Worm (Caenorhabditis elegans) whole organism, mixed stage, embryonic: ENCODE data around the gene hsp-3.

Source experiments
- blmp-1 ChIP-seq: fragments of 150-350 bp; optimal IDR thresholded peaks from 2 replicates; lab custom pipeline; 2014; ENCODE audit warnings: missing biosample characterization, missing genetic modification characterization
- ceh-43 ChIP-seq: fragments of 200-800 bp; sonication (Bioruptor generic); optimal IDR thresholded peaks from 2 replicates; lab custom pipeline; 2018; ENCODE audit warnings: mild to moderate bottlenecking, missing genetic modification characterization, moderate library complexity, missing compliant biosample characterization
- elt-1 ChIP-seq: sonication (generic microtip); optimal IDR thresholded peaks from 2 replicates; lab custom pipeline; 2017; ENCODE audit warnings: missing genetic modification characterization, mild to moderate bottlenecking, missing compliant biosample characterization, antibody characterized with exemption, moderate library complexity, borderline replicate concordance; ENCODE audit not compliant: insufficient read depth
- lin-13 ChIP-seq: fragments of 150-350 bp; optimal IDR thresholded peaks from 2 replicates; lab custom pipeline; 2014; ENCODE audit warnings: missing biosample characterization, missing genetic modification characterization
- lsy-2 ChIP-seq: fragments of 150-350 bp; optimal IDR thresholded peaks from 2 replicates; lab custom pipeline; 2014; ENCODE audit warnings: missing biosample characterization, missing genetic modification characterization
- nhr-28 ChIP-seq: fragments of 150-350 bp; optimal IDR thresholded peaks from 2 replicates; lab custom pipeline; 2014; ENCODE audit warnings: missing biosample characterization, missing genetic modification characterization
- pha-4 ChIP-seq: fragments of 150-350 bp; optimal IDR thresholded peaks from 2 replicates; lab custom pipeline; 2018; ENCODE audit warnings: missing biosample characterization, missing genetic modification reagents, missing genetic modification characterization
- sptf-1 ChIP-seq: sonication (generic microtip); optimal IDR thresholded peaks from 2 replicates; lab custom pipeline; 2017; ENCODE audit warnings: mild to moderate bottlenecking, missing genetic modification characterization, moderate library complexity, missing compliant biosample characterization
- unc-120 ChIP-seq: sonication (generic microtip); optimal IDR thresholded peaks from 2 replicates; lab custom pipeline; 2017; ENCODE audit warnings: missing genetic modification characterization, missing compliant biosample characterization; ENCODE audit not compliant: poor library complexity, severe bottlenecking
- unc-62 ChIP-seq: fragments of 150-350 bp; optimal IDR thresholded peaks from 2 replicates; lab custom pipeline; 2014; ENCODE audit warnings: missing biosample characterization, missing genetic modification reagents, missing genetic modification characterization

- peak; percentile 3 for TF ChIP-seq pha-4
- TF ChIP-seq nhr-28 (tag; lab: Kevin White, UChicago): no peak
- no peak for TF ChIP-seq unc-62 (GFP tag; lab: Kevin White, UChicago)
- no peak for TF ChIP-seq lin-13 (tag; lab: Kevin White, UChicago)
- TF ChIP-seq lsy-2: no peak
- TF ChIP-seq unc-120 (tag; lab: Kevin White, UChicago): no peak
- TF ChIP-seq blmp-1: no peak
- no peak for TF ChIP-seq sptf-1 (tag; lab: Kevin White, UChicago)
- no peak for TF ChIP-seq ceh-43 (GFP tag; lab: Kevin White, UChicago)
- no peak for TF ChIP-seq elt-1
Measured at ce11 chrX:6043283-6043682, 48.6 kb downstream of the hsp-3 start.
